Fruit fly (Drosophila melanogaster) whole organism, embryonic: ENCODE results near the gene CG34253.

Source experiments
- Asciz ChIP-seq: fragments of 200-800 bp; sonication (Bioruptor generic); optimal IDR thresholded peaks from 2 replicates; lab custom pipeline; 2017; ENCODE audit warnings: missing biosample characterization, mild to moderate bottlenecking, missing genetic modification characterization, missing genetic modification reagents
- Awh ChIP-seq: fragments of 200-800 bp; sonication (Bioruptor generic); IDR thresholded peaks from 2 replicates; pipeline ENCODE4, ENCODE4 v1.3.6; 2022; ENCODE audit warnings: missing biosample characterization, missing genetic modification characterization
- Blimp-1 ChIP-seq: fragments of 200-800 bp; sonication (Bioruptor generic); optimal IDR thresholded peaks from 3 replicates; lab custom pipeline; 2018; ENCODE audit warnings: missing biosample characterization, missing genetic modification characterization, mild to moderate bottlenecking, moderate library complexity, missing genetic modification reagents
- CG10209 ChIP-seq: fragments of 200-800 bp; sonication (Bioruptor generic); optimal IDR thresholded peaks from 3 replicates; lab custom pipeline; 2017; ENCODE audit warnings: missing biosample characterization, mild to moderate bottlenecking, missing genetic modification characterization, missing genetic modification reagents
- CG10321 ChIP-seq: fragments of 200-800 bp; sonication (Bioruptor generic); IDR thresholded peaks from 2 replicates; pipeline ENCODE4 v1.3.6; 2022; ENCODE audit warnings: missing biosample characterization, missing genetic modification characterization
- CG10654 ChIP-seq: fragments of 200-800 bp; sonication (Bioruptor generic); optimal IDR thresholded peaks from 2 replicates; lab custom pipeline; 2016; ENCODE audit warnings: missing biosample characterization, missing genetic modification characterization
- CG11560 ChIP-seq: fragments of 200-800 bp; sonication (Bioruptor generic); IDR thresholded peaks from 3 replicates; pipeline ENCODE4 v1.3.6; 2022; ENCODE audit warnings: missing biosample characterization, missing genetic modification characterization
- CG11723 ChIP-seq: fragments of 200-800 bp; sonication (Bioruptor generic); optimal IDR thresholded peaks from 2 replicates; lab custom pipeline; 2017; ENCODE audit warnings: missing biosample characterization, mild to moderate bottlenecking, missing genetic modification characterization
- CG12104 ChIP-seq: fragments of 200-800 bp; sonication (Bioruptor generic); optimal IDR thresholded peaks from 3 replicates; lab custom pipeline; 2016; ENCODE audit warnings: missing biosample characterization, missing genetic modification characterization
- CG12659 ChIP-seq: fragments of 200-800 bp; sonication (Bioruptor generic); optimal IDR thresholded peaks from 3 replicates; lab custom pipeline; 2017; ENCODE audit warnings: mild to moderate bottlenecking, missing biosample characterization, missing genetic modification reagents, missing genetic modification characterization
- CG13624 ChIP-seq: fragments of 200-800 bp; sonication (Bioruptor generic); optimal IDR thresholded peaks from 2 replicates; lab custom pipeline; 2016; ENCODE audit warnings: missing biosample characterization, missing genetic modification characterization
- CG1529 ChIP-seq: fragments of 200-800 bp; sonication (Bioruptor generic); optimal IDR thresholded peaks from 3 replicates; lab custom pipeline; 2018; ENCODE audit warnings: missing biosample characterization, missing genetic modification characterization
- CG16815 ChIP-seq: fragments of 200-800 bp; sonication (Bioruptor generic); optimal IDR thresholded peaks from 3 replicates; lab custom pipeline; 2017; ENCODE audit warnings: missing biosample characterization, mild to moderate bottlenecking, missing genetic modification characterization
- CG2712 ChIP-seq: fragments of 200-800 bp; optimal IDR thresholded peaks from 3 replicates; lab custom pipeline; 2019; ENCODE audit warnings: missing biosample characterization, mild to moderate bottlenecking, missing genetic modification characterization, moderate library complexity
- CG2889 ChIP-seq: fragments of 200-800 bp; sonication (Bioruptor generic); IDR thresholded peaks from 3 replicates; pipeline ENCODE4 v1.3.6; 2022; ENCODE audit warnings: missing biosample characterization, missing genetic modification characterization
- CG31441 ChIP-seq: fragments of 200-800 bp; sonication (Bioruptor generic); IDR thresholded peaks from 2 replicates; pipeline ENCODE4 v1.3.6; 2022; ENCODE audit warnings: missing biosample characterization, missing genetic modification characterization
- CG3163 ChIP-seq: fragments of 200-800 bp; sonication (Bioruptor generic); optimal IDR thresholded peaks from 3 replicates; lab custom pipeline; 2016; ENCODE audit warnings: missing biosample characterization, missing genetic modification characterization
- CG3726 ChIP-seq: fragments of 200-800 bp; sonication (Bioruptor generic); IDR thresholded peaks from 3 replicates; pipeline ENCODE4, ENCODE4 v1.3.6; 2022; ENCODE audit warnings: missing biosample characterization, missing genetic modification characterization
- CG3995 ChIP-seq: fragments of 200-800 bp; sonication (Bioruptor generic); optimal IDR thresholded peaks from 3 replicates; lab custom pipeline; 2016; ENCODE audit warnings: missing biosample characterization, missing genetic modification characterization
- CG8478 ChIP-seq: fragments of >200 bp; optimal IDR thresholded peaks from 2 replicates; lab custom pipeline; 2018
- CG9797 ChIP-seq: fragments of 200-800 bp; sonication (Bioruptor generic); optimal IDR thresholded peaks from 3 replicates; lab custom pipeline; 2018; ENCODE audit warnings: missing biosample characterization, mild to moderate bottlenecking, missing genetic modification characterization
- CG9932 ChIP-seq: fragments of 200-800 bp; sonication (Bioruptor generic); IDR thresholded peaks from 2 replicates; pipeline ENCODE4 v1.3.6; 2022; ENCODE audit warnings: missing biosample characterization, missing genetic modification characterization
- Chrac-16 ChIP-seq: fragments of 200-800 bp; sonication (Bioruptor generic); optimal IDR thresholded peaks from 3 replicates; lab custom pipeline; 2016; ENCODE audit warnings: missing biosample characterization, missing genetic modification characterization
- CoRest ChIP-seq: fragments of 200-800 bp; sonication (Bioruptor generic); optimal IDR thresholded peaks from 3 replicates; lab custom pipeline; 2018; ENCODE audit warnings: missing biosample characterization, mild to moderate bottlenecking, missing genetic modification characterization, moderate library complexity
- Dref ChIP-seq: fragments of 200-800 bp; sonication (Bioruptor generic); IDR thresholded peaks from 2 replicates; pipeline ENCODE4 v1.3.6; 2022; ENCODE audit warnings: missing biosample characterization, missing genetic modification characterization
- Hand ChIP-seq: fragments of 200-800 bp; sonication (Bioruptor generic); optimal IDR thresholded peaks from 2 replicates; lab custom pipeline; 2017; ENCODE audit warnings: mild to moderate bottlenecking, missing biosample characterization, missing genetic modification reagents, missing genetic modification characterization
- Lhr ChIP-seq: fragments of 200-800 bp; sonication (Bioruptor generic); optimal IDR thresholded peaks from 3 replicates; lab custom pipeline; 2017; ENCODE audit warnings: mild to moderate bottlenecking, missing biosample characterization, missing genetic modification reagents, missing genetic modification characterization
- PHDP ChIP-seq: fragments of 200-800 bp; sonication (Bioruptor generic); optimal IDR thresholded peaks from 3 replicates; lab custom pipeline; 2018; ENCODE audit warnings: missing biosample characterization, mild to moderate bottlenecking, missing genetic modification characterization, moderate library complexity
- Ravus ChIP-seq: fragments of 200-800 bp; sonication (Bioruptor generic); IDR thresholded peaks from 2 replicates; pipeline ENCODE4 v1.3.6; 2022; ENCODE audit warnings: missing biosample characterization, missing genetic modification characterization
- Sox102F ChIP-seq: fragments of 200-800 bp; sonication (Bioruptor generic); optimal IDR thresholded peaks from 2 replicates; lab custom pipeline; 2018; ENCODE audit warnings: missing biosample characterization, mild to moderate bottlenecking, missing genetic modification characterization, moderate library complexity
- Trl ChIP-seq, 3 experiments: fragments of >200 bp in 2 of 3; fragments of 200-800 bp in 1 of 3; sonication (Bioruptor generic) in 1 of 3; optimal IDR thresholded peaks; 2 replicates in 1 of 3; 3 replicates in 2 of 3; lab custom pipeline; 2016 to 2017; ENCODE audit warnings: missing biosample characterization in 1 of 3, missing genetic modification characterization in 1 of 3
- Usf ChIP-seq: fragments of 200-800 bp; sonication (Bioruptor generic); optimal IDR thresholded peaks from 2 replicates; lab custom pipeline; 2017; ENCODE audit warnings: missing genotype, missing biosample characterization, missing genetic modification characterization
- abd-A ChIP-seq: fragments of 200-800 bp; sonication (Bioruptor generic); optimal IDR thresholded peaks from 3 replicates; lab custom pipeline; 2019; ENCODE audit warnings: missing biosample characterization, mild to moderate bottlenecking, missing genetic modification characterization, moderate library complexity
- ap ChIP-seq: fragments of 200-800 bp; sonication (Bioruptor generic); IDR thresholded peaks from 2 replicates; pipeline ENCODE4 v1.3.6; 2022; ENCODE audit warnings: missing biosample characterization, missing genetic modification characterization
- cwo ChIP-seq: fragments of 200-800 bp; sonication (Bioruptor generic); optimal IDR thresholded peaks from 3 replicates; lab custom pipeline; 2017; ENCODE audit warnings: missing biosample characterization, missing genetic modification characterization, mild to moderate bottlenecking, moderate library complexity, missing genetic modification reagents
- fd3F ChIP-seq: fragments of 200-800 bp; sonication (Bioruptor generic); optimal IDR thresholded peaks from 2 replicates; lab custom pipeline; 2018; ENCODE audit warnings: missing biosample characterization, mild to moderate bottlenecking, missing genetic modification characterization, moderate library complexity
- jing ChIP-seq: fragments of 200-800 bp; sonication (Bioruptor generic); optimal IDR thresholded peaks from 2 replicates; lab custom pipeline; 2018; ENCODE audit warnings: missing biosample characterization, mild to moderate bottlenecking, missing genetic modification characterization
- jumu ChIP-seq: fragments of 200-800 bp; sonication (Bioruptor generic); optimal IDR thresholded peaks from 3 replicates; lab custom pipeline; 2016; ENCODE audit warnings: missing biosample characterization, missing genetic modification characterization
- kay ChIP-seq: fragments of 200-800 bp; sonication (Bioruptor generic); optimal IDR thresholded peaks from 2 replicates; lab custom pipeline; 2016; ENCODE audit warnings: missing biosample characterization, missing genetic modification characterization
- nmo ChIP-seq: fragments of 200-800 bp; sonication (Bioruptor generic); optimal IDR thresholded peaks from 2 replicates; lab custom pipeline; 2018; ENCODE audit warnings: missing biosample characterization, mild to moderate bottlenecking, missing genetic modification characterization, moderate library complexity
- psq ChIP-seq: fragments of 200-800 bp; sonication (Bioruptor generic); optimal IDR thresholded peaks from 2 replicates; lab custom pipeline; 2017; ENCODE audit warnings: missing biosample characterization, missing genetic modification characterization
- sc ChIP-seq, 3 experiments: fragments of >200 bp in 2 of 3; fragments of 200-800 bp in 1 of 3; sonication (Bioruptor generic) in 1 of 3; optimal IDR thresholded peaks; 2 replicates in 2 of 3; 3 replicates in 1 of 3; lab custom pipeline; 2017; ENCODE audit warnings: mild to moderate bottlenecking in 1 of 3, missing biosample characterization in 1 of 3, missing genetic modification characterization in 1 of 3, missing genetic modification reagents in 1 of 3
- sd ChIP-seq: fragments of 200-800 bp; sonication (Bioruptor generic); optimal IDR thresholded peaks from 3 replicates; lab custom pipeline; 2018; ENCODE audit warnings: missing biosample characterization, mild to moderate bottlenecking, missing genetic modification characterization, moderate library complexity
- sob ChIP-seq: fragments of 200-800 bp; sonication (Bioruptor generic); IDR thresholded peaks from 2 replicates; pipeline ENCODE4 v1.3.6; 2022; ENCODE audit warnings: missing biosample characterization, missing genetic modification characterization
- toy ChIP-seq: fragments of 200-800 bp; sonication (Bioruptor generic); IDR thresholded peaks from 2 replicates; pipeline ENCODE4 v1.3.6; 2022; ENCODE audit warnings: missing biosample characterization, missing genetic modification characterization
- wor ChIP-seq: fragments of 200-800 bp; sonication (Bioruptor generic); IDR thresholded peaks from 2 replicates; pipeline ENCODE4 v1.3.6; 2022; ENCODE audit warnings: missing biosample characterization, missing genetic modification characterization
- zen2 ChIP-seq: fragments of 200-800 bp; sonication (Bioruptor generic); IDR thresholded peaks from 3 replicates; pipeline ENCODE4 v1.3.6; 2022; ENCODE audit warnings: missing biosample characterization, missing genetic modification characterization; ENCODE audit not compliant: partially characterized antibody

CG34253 gene

DNA sequence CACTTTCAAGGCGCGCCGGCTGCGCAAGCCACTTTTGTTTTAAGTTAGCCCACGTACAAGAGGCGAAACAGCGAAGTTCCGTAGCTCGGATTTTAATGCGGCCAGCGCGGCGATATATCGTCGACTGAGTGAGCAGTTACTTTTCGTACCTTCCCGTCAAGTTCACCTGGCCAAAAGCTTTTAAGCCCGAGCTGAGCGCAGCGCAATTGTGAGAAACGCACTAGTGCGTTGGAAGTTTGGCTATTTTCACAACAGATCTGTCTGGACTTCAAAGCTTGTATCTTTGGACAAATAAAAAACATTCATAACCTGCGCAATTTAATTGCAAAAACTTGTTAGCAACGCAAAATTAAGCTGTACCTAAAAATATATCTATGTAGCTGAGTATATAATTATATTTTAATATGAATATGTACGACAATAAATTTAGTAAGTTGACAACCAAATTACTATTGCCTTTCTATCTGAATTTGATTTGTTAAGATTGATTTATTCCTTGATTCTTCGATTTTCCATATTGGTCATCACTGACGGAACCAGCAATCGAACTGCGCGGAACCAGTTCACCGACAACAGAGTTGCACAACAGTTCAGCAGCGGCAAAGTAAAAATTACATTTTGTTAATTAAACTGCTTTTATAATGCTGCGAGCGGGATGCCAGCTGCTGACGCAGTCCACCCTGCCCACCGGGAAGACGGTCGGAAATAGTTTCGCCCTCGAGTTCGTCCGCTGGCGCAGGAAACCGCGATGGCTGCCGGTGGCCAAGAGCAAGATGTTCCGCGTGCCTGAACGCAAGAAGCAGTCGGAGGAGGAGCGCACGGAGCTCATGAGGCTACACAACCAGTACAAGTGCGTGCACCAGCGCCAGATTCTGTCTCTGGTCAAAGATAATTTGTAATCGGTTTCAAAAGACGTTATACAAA is 19.2 kb upstream of the CG34253 start, which contains the start of the genes CG13698 and mRpS26 (continued):
- TF ChIP-seq CG3163 (GFP tag; lab: Kevin White, UChicago) (no peak), jumu (GFP tag; lab: Kevin White, UChicago) (no peak), abd-A (tag; lab: Kevin White, UChicago) (peak; percentile 47), CG11560 (no peak), CG9932 (GFP tag; lab: Robert Waterston, UW) (peak; percentile 80), fd3F (GFP tag; lab: Kevin White, UChicago) (peak; percentile 68), Asciz (GFP tag; lab: Kevin White, UChicago) (peak; percentile 41), ap (0 out of 2 replicates have a peak, but pooled peaks have one; percentile 12), CG16815 (GFP tag; lab: Kevin White, UChicago) (peak; percentile 53), sd (tag; lab: Kevin White, UChicago) (peak; percentile 18), sob (GFP tag; lab: Robert Waterston, UW) (peak; percentile 42; the same call in 1 of the 2 replicates), Lhr (GFP tag; lab: Kevin White, UChicago) (peak; percentile 65), CG10209 (peak; percentile 68), CG12104 (GFP tag; lab: Kevin White, UChicago) (peak; percentile 53), CG3726 (no peak; the same call in 2 of the 3 replicates), jing (GFP tag; lab: Kevin White, UChicago) (peak; percentile 21), CG8478 (lab: Kevin White, UChicago) (no peak), CG2712 (tag; lab: Kevin White, UChicago) (peak; percentile 75), Awh (GFP tag; lab: Robert Waterston, UW) (0 out of 2 replicates have a peak, but pooled peaks have one; percentile 36), Sox102F (peak; percentile 72), CG10654 (peak; percentile 55), psq (GFP tag; lab: Kevin White, UChicago) (peak; percentile 50), toy (GFP tag; lab: Robert Waterston, UW) (no peak), CG12659 (GFP tag; lab: Kevin White, UChicago) (peak; percentile 79), nmo (peak; percentile 82), kay (GFP tag; lab: Kevin White, UChicago) (peak; percentile 53), Dref (GFP tag; lab: Robert Waterston, UW) (no peak), CG13624 (GFP tag; lab: Kevin White, UChicago) (peak; percentile 48), wor (no peak), sc (optimal IDR thresholded peaks at IDR 0.05; lab: Kevin White, UChicago) (no peak), sc (GFP tag; optimal IDR thresholded peaks at IDR 0.05; lab: Kevin White, UChicago) (no peak), Blimp-1 (GFP tag; lab: Kevin White, UChicago) (peak; percentile 58), PHDP (tag; lab: Kevin White, UChicago) (peak; percentile 66), cwo (GFP tag; lab: Kevin White, UChicago) (peak; percentile 53), CoRest (tag; lab: Kevin White, UChicago) (peak; percentile 86), CG11723 (GFP tag; lab: Kevin White, UChicago) (peak; percentile 64), CG31441 (GFP tag; lab: Robert Waterston, UW) (peak; percentile 83), CG9797 (GFP tag; lab: Kevin White, UChicago) (no peak), Hand (peak; percentile 57), Ravus (GFP tag; lab: Robert Waterston, UW) (no peak), CG1529 (peak; percentile 53), Trl (optimal IDR thresholded peaks at IDR 0.05; lab: Kevin White, UChicago) (no peak), Trl (GFP tag; optimal IDR thresholded peaks at IDR 0.05; lab: Kevin White, UChicago) (peak; percentile 40), CG2889 (no peak), zen2 (GFP tag; lab: Robert Waterston, UW) (peak; percentile 30; the same call in 1 of the 3 replicates), Usf (peak; percentile 41), CG3995 (GFP tag; lab: Kevin White, UChicago) (peak; percentile 60), Chrac-16 (peak; percentile 52), CG10321 (GFP tag; lab: Robert Waterston, UW) (no peak)
